Fruit fly (Drosophila melanogaster) whole organism, embryonic: ENCODE data around the gene Bacc.

Experiments used
- ATbp ChIP-seq: fragments of 200-800 bp; sonication (Bioruptor generic); optimal IDR thresholded peaks from 2 replicates; lab custom pipeline; 2017; ENCODE audit warnings: missing biosample characterization, mild to moderate bottlenecking, missing genetic modification characterization, missing genetic modification reagents
- BtbVII ChIP-seq: fragments of 200-800 bp; sonication (Bioruptor generic); optimal IDR thresholded peaks from 3 replicates; lab custom pipeline; 2017; ENCODE audit warnings: missing biosample characterization, mild to moderate bottlenecking, missing genetic modification characterization
- CG10366 ChIP-seq: fragments of 200-800 bp; sonication (Bioruptor generic); IDR thresholded peaks from 2 replicates; pipeline ENCODE4 v1.3.6; 2022; ENCODE audit warnings: missing biosample characterization, missing genetic modification characterization
- CG10979 ChIP-seq: fragments of 200-800 bp; sonication (Bioruptor generic); optimal IDR thresholded peaks from 2 replicates; lab custom pipeline; 2018; ENCODE audit warnings: missing biosample characterization, mild to moderate bottlenecking, missing genetic modification characterization, moderate library complexity
- CG11560 ChIP-seq: fragments of 200-800 bp; sonication (Bioruptor generic); IDR thresholded peaks from 3 replicates; pipeline ENCODE4 v1.3.6; 2022; ENCODE audit warnings: missing biosample characterization, missing genetic modification characterization
- CG12071 ChIP-seq: fragments of 200-800 bp; sonication (Bioruptor generic); optimal IDR thresholded peaks from 3 replicates; lab custom pipeline; 2018; ENCODE audit warnings: missing biosample characterization, mild to moderate bottlenecking, missing genetic modification characterization
- CG18011 ChIP-seq: fragments of 200-800 bp; sonication (Bioruptor generic); optimal IDR thresholded peaks from 2 replicates; lab custom pipeline; 2017; ENCODE audit warnings: missing biosample characterization, missing genetic modification characterization, mild to moderate bottlenecking, moderate library complexity, missing genotype
- CG30403 ChIP-seq: fragments of 200-800 bp; sonication (Bioruptor generic); optimal IDR thresholded peaks from 3 replicates; lab custom pipeline; 2016; ENCODE audit warnings: missing biosample characterization, missing genetic modification characterization
- CG32772 ChIP-seq: fragments of 200-800 bp; sonication (Bioruptor generic); IDR thresholded peaks from 2 replicates; pipeline ENCODE4 v1.3.6; 2022; ENCODE audit warnings: missing biosample characterization, missing genetic modification characterization
- CG33213 ChIP-seq: fragments of 200-800 bp; sonication (Bioruptor generic); optimal IDR thresholded peaks from 3 replicates; lab custom pipeline; 2016; ENCODE audit warnings: missing biosample characterization, missing genetic modification characterization
- CG3726 ChIP-seq: fragments of 200-800 bp; sonication (Bioruptor generic); IDR thresholded peaks from 3 replicates; pipeline ENCODE4, ENCODE4 v1.3.6; 2022; ENCODE audit warnings: missing biosample characterization, missing genetic modification characterization
- CG3847 ChIP-seq: fragments of 200-800 bp; sonication (Bioruptor generic); IDR thresholded peaks from 2 replicates; pipeline ENCODE4 v1.3.6; 2022; ENCODE audit warnings: missing biosample characterization, missing genetic modification characterization
- CG6689 ChIP-seq: fragments of 200-800 bp; sonication (Bioruptor generic); IDR thresholded peaks from 2 replicates; pipeline ENCODE4 v1.3.6; 2022; ENCODE audit warnings: missing biosample characterization, missing genetic modification characterization
- CG9876 ChIP-seq: fragments of 200-800 bp; sonication (Bioruptor generic); optimal IDR thresholded peaks from 2 replicates; lab custom pipeline; 2016; ENCODE audit warnings: missing biosample characterization, missing genetic modification characterization
- CG9932 ChIP-seq: fragments of 200-800 bp; sonication (Bioruptor generic); IDR thresholded peaks from 2 replicates; pipeline ENCODE4 v1.3.6; 2022; ENCODE audit warnings: missing biosample characterization, missing genetic modification characterization
- Camta ChIP-seq: fragments of 200-800 bp; sonication (Bioruptor generic); optimal IDR thresholded peaks from 2 replicates; lab custom pipeline; 2016; ENCODE audit warnings: missing biosample characterization, missing genetic modification characterization
- D ChIP-seq, 2 experiments: fragments of 200-800 bp in 1 of 2; fragments of >200 bp in 1 of 2; sonication (Bioruptor generic) in 1 of 2; optimal IDR thresholded peaks; 2 replicates in 1 of 2; 3 replicates in 1 of 2; lab custom pipeline; 2017; ENCODE audit warnings: mild to moderate bottlenecking in 1 of 2, missing biosample characterization in 1 of 2, missing genetic modification characterization in 1 of 2, missing genetic modification reagents in 1 of 2
- Dbx ChIP-seq: fragments of 200-800 bp; sonication (Bioruptor generic); IDR thresholded peaks from 3 replicates; pipeline ENCODE4 v1.3.6; 2022; ENCODE audit warnings: missing biosample characterization, missing genetic modification characterization
- Dip2 ChIP-seq: fragments of 200-800 bp; sonication (Bioruptor generic); IDR thresholded peaks from 2 replicates; pipeline ENCODE4 v1.3.6; 2022; ENCODE audit warnings: missing biosample characterization, missing genetic modification characterization
- Dll ChIP-seq: fragments of 200-800 bp; sonication (Bioruptor generic); IDR thresholded peaks from 4 replicates; pipeline ENCODE4 v1.3.6; 2022; ENCODE audit warnings: missing biosample characterization, missing genetic modification characterization; ENCODE audit not compliant: partially characterized antibody
- H15 ChIP-seq: fragments of 200-800 bp; sonication (Bioruptor generic); IDR thresholded peaks from 3 replicates; pipeline ENCODE4 v1.3.6; 2022; ENCODE audit warnings: missing biosample characterization, missing genetic modification characterization
- Hand ChIP-seq: fragments of 200-800 bp; sonication (Bioruptor generic); optimal IDR thresholded peaks from 2 replicates; lab custom pipeline; 2017; ENCODE audit warnings: mild to moderate bottlenecking, missing biosample characterization, missing genetic modification reagents, missing genetic modification characterization
- Hey ChIP-seq: fragments of 200-800 bp; sonication (Bioruptor generic); optimal IDR thresholded peaks from 3 replicates; lab custom pipeline; 2018; ENCODE audit warnings: missing biosample characterization, mild to moderate bottlenecking, missing genetic modification characterization
- Lim3 ChIP-seq: fragments of 200-800 bp; sonication (Bioruptor generic); IDR thresholded peaks from 2 replicates; pipeline ENCODE4 v1.3.6; 2022; ENCODE audit warnings: missing biosample characterization, missing genetic modification characterization
- Nf-YB ChIP-seq: fragments of 200-800 bp; sonication (Bioruptor generic); optimal IDR thresholded peaks from 3 replicates; lab custom pipeline; 2019; ENCODE audit warnings: missing biosample characterization, mild to moderate bottlenecking, missing genetic modification characterization, moderate library complexity
- Rfx ChIP-seq: fragments of 200-800 bp; sonication (Bioruptor generic); IDR thresholded peaks from 2 replicates; pipeline ENCODE4 v1.3.6; 2022; ENCODE audit warnings: missing biosample characterization, missing genetic modification characterization
- Sox102F ChIP-seq: fragments of 200-800 bp; sonication (Bioruptor generic); optimal IDR thresholded peaks from 2 replicates; lab custom pipeline; 2018; ENCODE audit warnings: missing biosample characterization, mild to moderate bottlenecking, missing genetic modification characterization, moderate library complexity
- Tbp ChIP-seq: fragments of >200 bp; optimal IDR thresholded peaks from 2 replicates; lab custom pipeline; 2018; ENCODE audit warnings: missing biosample characterization, missing genetic modification characterization
- aop ChIP-seq: fragments of 200-800 bp; sonication (Bioruptor generic); IDR thresholded peaks from 2 replicates; pipeline ENCODE4 v1.3.6; 2022; ENCODE audit warnings: missing biosample characterization, missing genetic modification characterization
- dm ChIP-seq: fragments of 200-800 bp; sonication (Bioruptor generic); optimal IDR thresholded peaks from 3 replicates; lab custom pipeline; 2016; ENCODE audit warnings: missing biosample characterization, missing genetic modification characterization
- dmrt99B ChIP-seq: fragments of 200-800 bp; sonication (Bioruptor generic); optimal IDR thresholded peaks from 2 replicates; lab custom pipeline; 2018; ENCODE audit warnings: missing biosample characterization, mild to moderate bottlenecking, missing genetic modification characterization, moderate library complexity
- fd96Cb ChIP-seq: fragments of 200-800 bp; sonication (Bioruptor generic); optimal IDR thresholded peaks from 2 replicates; lab custom pipeline; 2018; ENCODE audit warnings: missing biosample characterization, mild to moderate bottlenecking, missing genetic modification characterization, moderate library complexity
- gsb ChIP-seq: fragments of 200-800 bp; sonication (Bioruptor generic); IDR thresholded peaks from 2 replicates; pipeline ENCODE4 v1.3.6; 2022; ENCODE audit warnings: missing biosample characterization, missing genetic modification characterization
- jumu ChIP-seq: fragments of 200-800 bp; sonication (Bioruptor generic); optimal IDR thresholded peaks from 3 replicates; lab custom pipeline; 2016; ENCODE audit warnings: missing biosample characterization, missing genetic modification characterization
- klu ChIP-seq: fragments of 200-800 bp; sonication (Bioruptor generic); IDR thresholded peaks from 2 replicates; pipeline ENCODE4 v1.3.6; 2022; ENCODE audit warnings: missing biosample characterization, missing genetic modification characterization
- lola ChIP-seq, 3 experiments: fragments of >200 bp in 2 of 3; fragments of 200-800 bp in 1 of 3; sonication (Bioruptor generic) in 1 of 3; optimal IDR thresholded peaks; 2 replicates each; lab custom pipeline; 2017 to 2019; ENCODE audit warnings: missing biosample characterization in 3 of 3, missing genetic modification characterization in 3 of 3, mild to moderate bottlenecking in 1 of 3, moderate library complexity in 1 of 3
- lov ChIP-seq, 2 experiments: fragments of 200-800 bp in 1 of 2; fragments of >200 bp in 1 of 2; sonication (Bioruptor generic) in 1 of 2; IDR thresholded peaks in 1 of 2; optimal IDR thresholded peaks in 1 of 2; 2 replicates in 1 of 2; 3 replicates in 1 of 2; pipeline versions ENCODE4 v1.3.6 to Lab custom; 2017 to 2022; ENCODE audit warnings: missing biosample characterization in 1 of 2, missing genetic modification characterization in 1 of 2
- mam ChIP-seq: fragments of 200-800 bp; sonication (Bioruptor generic); optimal IDR thresholded peaks from 3 replicates; lab custom pipeline; 2016; ENCODE audit warnings: missing biosample characterization, missing genetic modification characterization
- nau ChIP-seq: fragments of 200-800 bp; sonication (Bioruptor generic); optimal IDR thresholded peaks from 3 replicates; lab custom pipeline; 2017; ENCODE audit warnings: missing biosample characterization, mild to moderate bottlenecking, missing genetic modification characterization, missing genetic modification reagents
- otp ChIP-seq: fragments of 200-800 bp; sonication (Bioruptor generic); IDR thresholded peaks from 3 replicates; pipeline ENCODE4, ENCODE4 v1.3.6; 2022; ENCODE audit warnings: missing biosample characterization, missing genetic modification characterization
- p53 ChIP-seq: fragments of 200-800 bp; sonication (Bioruptor generic); optimal IDR thresholded peaks from 2 replicates; lab custom pipeline; 2016; ENCODE audit warnings: missing biosample characterization, missing genetic modification characterization
- ro ChIP-seq: fragments of 200-800 bp; sonication (Bioruptor generic); IDR thresholded peaks from 2 replicates; pipeline ENCODE4 v1.3.6; 2022; ENCODE audit warnings: missing biosample characterization, missing genetic modification characterization
- sisA ChIP-seq: fragments of 200-800 bp; sonication (Bioruptor generic); IDR thresholded peaks from 2 replicates; pipeline ENCODE4 v1.3.6; 2022; ENCODE audit warnings: missing biosample characterization, missing genetic modification characterization
- stc ChIP-seq: fragments of 200-800 bp; sonication (Bioruptor generic); IDR thresholded peaks from 2 replicates; pipeline ENCODE4 v1.3.6; 2022; ENCODE audit warnings: missing biosample characterization, missing genetic modification characterization
- tio ChIP-seq: fragments of 200-800 bp; sonication (Bioruptor generic); optimal IDR thresholded peaks from 2 replicates; lab custom pipeline; 2017; ENCODE audit warnings: missing biosample characterization, missing genetic modification characterization, inconsistent platforms
- tna ChIP-seq: fragments of 200-800 bp; sonication (Bioruptor generic); IDR thresholded peaks from 2 replicates; pipeline ENCODE4 v1.3.6; 2022; ENCODE audit warnings: missing biosample characterization, missing genetic modification characterization; ENCODE audit not compliant: partially characterized antibody
- zen ChIP-seq: fragments of 200-800 bp; sonication (Bioruptor generic); optimal IDR thresholded peaks from 3 replicates; lab custom pipeline; 2018; ENCODE audit warnings: missing biosample characterization, mild to moderate bottlenecking, missing genetic modification characterization, moderate library complexity
- zfh2 ChIP-seq: fragments of 200-800 bp; sonication (Bioruptor generic); optimal IDR thresholded peaks from 2 replicates; lab custom pipeline; 2016; ENCODE audit warnings: missing biosample characterization, missing genetic modification characterization

The Bacc gene

DNA sequence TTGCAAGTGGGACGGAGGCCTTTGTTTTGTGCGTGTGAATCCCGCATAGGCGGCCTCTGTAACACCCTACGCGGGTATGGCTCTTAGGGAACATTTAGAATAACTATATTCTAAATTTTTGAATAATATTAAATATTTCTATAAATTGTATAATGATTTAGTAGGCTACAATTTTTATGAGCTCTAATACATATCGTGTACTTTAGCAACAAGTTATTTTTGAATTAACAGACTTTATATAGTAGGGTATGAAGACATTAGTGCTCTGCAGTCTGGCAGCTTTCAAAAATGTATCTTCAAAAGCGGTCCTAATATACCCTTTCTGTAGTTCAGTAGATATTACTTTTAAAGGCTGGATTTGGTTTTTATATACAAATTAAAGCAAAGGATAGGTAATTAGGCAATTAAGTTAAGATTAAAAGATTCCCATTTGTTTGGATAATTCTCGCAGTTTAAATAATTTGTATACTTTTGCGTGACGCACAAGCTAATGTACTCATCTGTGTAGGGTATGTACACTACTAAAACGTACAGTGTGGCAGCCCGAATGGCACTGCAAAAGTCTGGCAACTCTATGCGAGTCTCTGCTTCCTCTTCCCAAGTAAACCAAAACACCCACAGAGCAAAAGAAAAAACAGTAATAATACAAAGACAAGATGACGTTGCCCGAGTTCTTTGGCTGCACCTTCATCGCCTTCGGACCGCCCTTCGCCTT, 13.6 kb downstream of the Bacc start, which contains the start of the genes Snx21 and aph-1 (continued):
- TF ChIP-seq Sox102F (peak; percentile 92), CG32772 (GFP tag; lab: Robert Waterston, UW) (peak; percentile 87; the same call in 1 of the 2 replicates), CG33213 (GFP tag; lab: Kevin White, UChicago) (peak; percentile 62), otp (GFP tag; lab: Robert Waterston, UW) (peak; percentile 56; the same call in 2 of the 3 replicates), CG9876 (GFP tag; lab: Kevin White, UChicago) (peak; percentile 82), CG30403 (GFP tag; lab: Kevin White, UChicago) (peak; percentile 95), dm (peak; percentile 76), fd96Cb (tag; lab: Kevin White, UChicago) (peak; percentile 90), Camta (GFP tag; lab: Kevin White, UChicago) (peak; percentile 81), Rfx (peak; percentile 90), D (optimal IDR thresholded peaks at IDR 0.05; lab: Kevin White, UChicago) (no peak), D (GFP tag; optimal IDR thresholded peaks at IDR 0.05; lab: Kevin White, UChicago) (peak; percentile 91), Dip2 (GFP tag; lab: Robert Waterston, UW) (peak; percentile 39; the same call in 1 of the 2 replicates), CG3726 (GFP tag; lab: Robert Waterston, UW) (peak; percentile 82; the same call in 2 of the 3 replicates), Hey (tag; lab: Kevin White, UChicago) (peak; percentile 57), dmrt99B (tag; lab: Kevin White, UChicago) (peak; percentile 94), CG18011 (GFP tag; lab: Kevin White, UChicago) (peak; percentile 70), CG12071 (peak; percentile 63), zfh2 (GFP tag; lab: Kevin White, UChicago) (peak; percentile 90), klu (GFP tag; lab: Robert Waterston, UW) (peak; percentile 86), Hand (GFP tag; lab: Kevin White, UChicago) (peak; percentile 88), BtbVII (peak; percentile 91), CG6689 (peak; percentile 91), H15 (GFP tag; lab: Robert Waterston, UW) (peak; percentile 57), zen (tag; lab: Kevin White, UChicago) (peak; percentile 89), sisA (GFP tag; lab: Robert Waterston, UW) (peak; percentile 89), CG10366 (GFP tag; lab: Robert Waterston, UW) (peak; percentile 85), stc (GFP tag; lab: Robert Waterston, UW) (peak; percentile 89), lov (optimal IDR thresholded peaks at IDR 0.05; lab: Kevin White, UChicago) (no peak), lov (GFP tag; IDR thresholded peaks at IDR 0.05; lab: Robert Waterston, UW) (0 out of 3 replicates have a peak, but pooled peaks have one; percentile 56), Nf-YB (peak; percentile 78), gsb (GFP tag; lab: Robert Waterston, UW) (no peak; the same call in 1 of the 2 replicates), mam (GFP tag; lab: Kevin White, UChicago) (peak; percentile 94), nau (GFP tag; lab: Kevin White, UChicago) (peak; percentile 82), aop (GFP tag; lab: Robert Waterston, UW) (0 out of 2 replicates have a peak, but pooled peaks have one; percentile 18), tna (no peak), CG10979 (tag; lab: Kevin White, UChicago) (peak; percentile 91), tio (GFP tag; lab: Kevin White, UChicago) (peak; percentile 92), lola (GFP tag; optimal IDR thresholded peaks at IDR 0.05; lab: Kevin White, UChicago) (peak in 1 of 3 experiments; percentile 93), CG9932 (GFP tag; lab: Robert Waterston, UW) (peak; percentile 90), Lim3 (GFP tag; lab: Robert Waterston, UW) (0 out of 2 replicates have a peak, but pooled peaks have one; percentile 58), ro (peak; percentile 64), CG3847 (GFP tag; lab: Robert Waterston, UW) (peak; percentile 85), Dbx (GFP tag; lab: Robert Waterston, UW) (peak; percentile 90), p53 (GFP tag; lab: Kevin White, UChicago) (peak; percentile 77), Tbp (no peak), ATbp (GFP tag; lab: Kevin White, UChicago) (peak; percentile 88), jumu (peak; percentile 87), Dll (GFP tag; lab: Robert Waterston, UW) (no peak), CG11560 (tag; lab: Robert Waterston, UW) (peak; percentile 81; the same call in 2 of the 3 replicates)
